Worm (Caenorhabditis elegans) whole organism, L4 larva: Measurements from ENCODE around the gene ZK6.8.

ENCODE experiments used
- ZK546.5 ChIP-seq, 2 experiments: sonication (generic microtip); optimal IDR thresholded peaks; 2 replicates each; lab custom pipeline; 2017; ENCODE audit warnings: missing biosample characterization in 2 of 2, missing genetic modification characterization in 2 of 2
- ceh-82 ChIP-seq: sonication (generic microtip); optimal IDR thresholded peaks from 2 replicates; lab custom pipeline; 2017; ENCODE audit warnings: missing biosample characterization, missing genetic modification characterization
- hlh-11 ChIP-seq: fragments of 200-800 bp; sonication (Bioruptor generic); optimal IDR thresholded peaks from 2 replicates; lab custom pipeline; 2018; ENCODE audit warnings: mild to moderate bottlenecking, missing genetic modification characterization, missing compliant biosample characterization
- hlh-30 ChIP-seq: sonication (generic microtip); optimal IDR thresholded peaks from 2 replicates; lab custom pipeline; 2017; ENCODE audit warnings: antibody characterized with exemption, mild to moderate bottlenecking, missing genetic modification characterization, missing compliant biosample characterization; ENCODE audit not compliant: insufficient read depth
- lin-39 ChIP-seq: fragments of 150-350 bp; optimal IDR thresholded peaks from 2 replicates; lab custom pipeline; 2014; ENCODE audit warnings: missing biosample characterization, missing genetic modification reagents, missing genetic modification characterization
- mdl-1 ChIP-seq, 2 experiments: fragments of 150-350 bp in 1 of 2; sonication (generic microtip) in 1 of 2; optimal IDR thresholded peaks; 2 replicates each; lab custom pipeline; 2014 to 2017; ENCODE audit warnings: missing biosample characterization in 2 of 2, missing genetic modification characterization in 2 of 2
- mep-1 ChIP-seq: fragments of 150-350 bp; sonication (generic microtip); optimal IDR thresholded peaks from 3 replicates; lab custom pipeline; 2014; ENCODE audit warnings: missing biosample characterization, missing genetic modification characterization
- nhr-28 ChIP-seq: fragments of 150-350 bp; optimal IDR thresholded peaks from 2 replicates; lab custom pipeline; 2014; ENCODE audit warnings: missing biosample characterization, missing genetic modification characterization
- unc-130 ChIP-seq: sonication (generic microtip); optimal IDR thresholded peaks from 2 replicates; lab custom pipeline; 2016; ENCODE audit warnings: missing genetic modification reagents, missing genetic modification characterization, missing compliant biosample characterization

DNA sequence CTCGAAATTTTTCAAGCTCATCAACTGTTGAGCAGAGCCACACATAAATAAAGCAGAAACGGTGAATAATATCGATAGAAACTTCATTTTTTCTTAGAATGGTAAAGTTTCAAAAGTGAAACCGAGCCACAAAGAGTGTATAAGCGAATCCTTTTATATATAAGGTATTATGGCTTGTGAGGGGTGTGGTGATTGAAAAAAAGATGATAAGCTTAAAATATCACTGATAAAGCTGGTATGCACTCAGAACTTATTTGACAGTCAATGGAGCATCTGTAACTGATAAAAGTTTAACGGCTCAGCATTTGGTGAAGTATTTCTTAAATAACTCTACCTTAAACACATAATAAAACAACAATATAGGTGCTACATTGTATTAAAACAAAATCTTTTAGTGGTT, 32.9 kb downstream of the ZK6.8 start, which contains the start of gene dod-19:
- TF ChIP-seq nhr-28 (tag; lab: Kevin White, UChicago), result no peak
- TF ChIP-seq lin-39 (tag; lab: Kevin White, UChicago), result no peak
- no peak for TF ChIP-seq mdl-1 (tag; optimal IDR thresholded peaks at IDR 0.05; lab: Kevin White, UChicago)
- no peak for TF ChIP-seq mep-1 (tag; lab: Kevin White, UChicago)
- no peak for TF ChIP-seq hlh-11
- TF ChIP-seq unc-130 (GFP tag; lab: Kevin White, UChicago), result no peak
- no peak for TF ChIP-seq ceh-82 (tag; lab: Kevin White, UChicago)
- TF ChIP-seq hlh-30, result no peak
- no peak for TF ChIP-seq ZK546.5 (tag; optimal IDR thresholded peaks at IDR 0.05; lab: Kevin White, UChicago)
